In genomic region chr3L:5152354-5152806, dm6 we compare ENCODE assay signal across 3 fruit fly cellular contexts.
TF ChIP-seq lines count a peak whose summit lies in the region.

Gene Gen (minus strand): TSS chr3L:5152376.
Gene Srp54k (plus strand): TSS chr3L:5152678.

TF ChIP-seq in whole organism, adult, 20 proteins besides CTCF, POLR2A, EP300 and RAD21 (continued from another document):
- TF ChIP-seq Hr96 (GFP tag; optimal IDR thresholded peaks at IDR 0.05; lab: Kevin White, UChicago) (no peak), cnc (optimal IDR thresholded peaks at IDR 0.05; lab: Kevin White, UChicago) (no peak)

TF ChIP-seq in whole organism, embryonic, 481 proteins besides CTCF, POLR2A, EP300 and RAD21 (continued from another document and continues in another):
- no peak for TF ChIP-seq bbx (GFP tag; IDR thresholded peaks at IDR 0.05; lab: Robert Waterston, UW; ENCODE audit: partially characterized antibody)
- TF ChIP-seq aop (GFP tag; IDR thresholded peaks at IDR 0.05; lab: Robert Waterston, UW) = no peak
- no peak for TF ChIP-seq CG14014 (GFP tag; IDR thresholded peaks at IDR 0.05; lab: Robert Waterston, UW)
- peak; percentile 46 for TF ChIP-seq BEAF-32 (GFP tag; optimal IDR thresholded peaks at IDR 0.05; lab: Kevin White, UChicago)
- TF ChIP-seq CG14965 (GFP tag; optimal IDR thresholded peaks at IDR 0.05; lab: Kevin White, UChicago; ENCODE audit: borderline replicate concordance) = no peak
- TF ChIP-seq Atf6 (GFP tag; IDR thresholded peaks at IDR 0.05; lab: Robert Waterston, UW) = no peak
- peak; percentile 97 for TF ChIP-seq CG17385 (GFP tag; optimal IDR thresholded peaks at IDR 0.05; lab: Kevin White, UChicago)
- no peak for TF ChIP-seq h (optimal IDR thresholded peaks at IDR 0.05; lab: Kevin White, UChicago)
- no peak for TF ChIP-seq Spps (tag; optimal IDR thresholded peaks at IDR 0.05; lab: Kevin White, UChicago)
- peak; percentile 4 for TF ChIP-seq ERR (GFP tag; optimal IDR thresholded peaks at IDR 0.05; lab: Kevin White, UChicago)
- peak; percentile 23; the same call in 1 of the 2 replicates for TF ChIP-seq lmd (GFP tag; IDR thresholded peaks at IDR 0.05; lab: Robert Waterston, UW)
- no peak for TF ChIP-seq CG1832 (GFP tag; optimal IDR thresholded peaks at IDR 0.05; lab: Kevin White, UChicago)
- no peak for TF ChIP-seq hth (optimal IDR thresholded peaks at IDR 0.05; lab: Kevin White, UChicago)
- no peak for TF ChIP-seq Sox102F (GFP tag; optimal IDR thresholded peaks at IDR 0.05; lab: Kevin White, UChicago)
- TF ChIP-seq CG12104 (GFP tag; optimal IDR thresholded peaks at IDR 0.05; lab: Kevin White, UChicago) = no peak
- peak; percentile 65 for TF ChIP-seq Xrp1 (GFP tag; IDR thresholded peaks at IDR 0.05; lab: Robert Waterston, UW)
- no peak for TF ChIP-seq Hr39 (optimal IDR thresholded peaks at IDR 0.05; lab: Kevin White, UChicago)
- no peak for TF ChIP-seq slp2 (GFP tag; optimal IDR thresholded peaks at IDR 0.05; lab: Kevin White, UChicago)
- no peak for TF ChIP-seq GATAe (GFP tag; conservative IDR thresholded peaks at IDR 0.05; lab: Robert Waterston, UW)
- TF ChIP-seq CG13775 (GFP tag; optimal IDR thresholded peaks at IDR 0.05; lab: Kevin White, UChicago) = peak; percentile 49
- TF ChIP-seq CG11723 (GFP tag; optimal IDR thresholded peaks at IDR 0.05; lab: Kevin White, UChicago) = no peak
- peak; percentile 46 for TF ChIP-seq sd (tag; optimal IDR thresholded peaks at IDR 0.05; lab: Kevin White, UChicago)
- TF ChIP-seq CG6272 (GFP tag; IDR thresholded peaks at IDR 0.05; lab: Robert Waterston, UW) = peak; percentile 14; the same call in 1 of the 2 replicates
- no peak for TF ChIP-seq unpg (GFP tag; optimal IDR thresholded peaks at IDR 0.05; lab: Kevin White, UChicago)
- TF ChIP-seq CG12219 (GFP tag; optimal IDR thresholded peaks at IDR 0.05; lab: Kevin White, UChicago) = no peak
- no peak for TF ChIP-seq CG8290 (GFP tag; optimal IDR thresholded peaks at IDR 0.05; lab: Kevin White, UChicago)
- no peak for TF ChIP-seq CG8290 (tag; optimal IDR thresholded peaks at IDR 0.05; lab: Kevin White, UChicago)
- no peak for TF ChIP-seq CG11085 (GFP tag; IDR thresholded peaks at IDR 0.05; lab: Robert Waterston, UW)
- TF ChIP-seq CG13894 (tag; optimal IDR thresholded peaks at IDR 0.05; lab: Kevin White, UChicago) = no peak
- TF ChIP-seq ase (GFP tag; IDR thresholded peaks at IDR 0.05; lab: Robert Waterston, UW) = 0 out of 3 replicates have a peak, but pooled peaks have one; percentile 9
- TF ChIP-seq ash1 (GFP tag; optimal IDR thresholded peaks at IDR 0.05; lab: Kevin White, UChicago) = no peak
- no peak for TF ChIP-seq CG3407 (GFP tag; optimal IDR thresholded peaks at IDR 0.05; lab: Kevin White, UChicago)
- TF ChIP-seq sim (GFP tag; IDR thresholded peaks at IDR 0.05; lab: Robert Waterston, UW) = no peak
- TF ChIP-seq en (GFP tag; optimal IDR thresholded peaks at IDR 0.05; lab: Kevin White, UChicago) = no peak
- TF ChIP-seq sima (GFP tag; optimal IDR thresholded peaks at IDR 0.05; lab: Kevin White, UChicago) = no peak
- no peak for TF ChIP-seq CG7271 (tag; optimal IDR thresholded peaks at IDR 0.05; lab: Kevin White, UChicago)
- TF ChIP-seq CrebB (tag; optimal IDR thresholded peaks at IDR 0.05; lab: Kevin White, UChicago) = peak; percentile 15
- no peak for TF ChIP-seq so (GFP tag; IDR thresholded peaks at IDR 0.05; lab: Robert Waterston, UW)
- TF ChIP-seq Xbp1 (GFP tag; optimal IDR thresholded peaks at IDR 0.05; lab: Kevin White, UChicago) = peak; percentile 50
- no peak for TF ChIP-seq CG10209 (GFP tag; optimal IDR thresholded peaks at IDR 0.05; lab: Kevin White, UChicago)
- no peak for TF ChIP-seq CG4820 (GFP tag; optimal IDR thresholded peaks at IDR 0.05; lab: Kevin White, UChicago)
- TF ChIP-seq knrl (GFP tag; IDR thresholded peaks at IDR 0.05; lab: Robert Waterston, UW; ENCODE audit: partially characterized antibody) = peak; percentile 30; the same call in 1 of the 3 replicates
- TF ChIP-seq CG12071 (GFP tag; optimal IDR thresholded peaks at IDR 0.05; lab: Kevin White, UChicago) = no peak
- TF ChIP-seq CG17328 (GFP tag; IDR thresholded peaks at IDR 0.05; lab: Robert Waterston, UW) = no peak
- TF ChIP-seq CG8388 (GFP tag; optimal IDR thresholded peaks at IDR 0.05; lab: Kevin White, UChicago) = no peak
- TF ChIP-seq p53 (GFP tag; optimal IDR thresholded peaks at IDR 0.05; lab: Kevin White, UChicago) = no peak
- TF ChIP-seq Sin3A (optimal IDR thresholded peaks at IDR 0.05; lab: Kevin White, UChicago) = peak; percentile 88
- no peak for TF ChIP-seq Hmx (GFP tag; optimal IDR thresholded peaks at IDR 0.05; lab: Kevin White, UChicago)
- no peak for TF ChIP-seq CG7745 (tag; optimal IDR thresholded peaks at IDR 0.05; lab: Kevin White, UChicago)
- TF ChIP-seq sens (GFP tag; lab: Kevin White, UChicago) = peak; percentile 84
- no peak for TF ChIP-seq corto (GFP tag; optimal IDR thresholded peaks at IDR 0.05; lab: Kevin White, UChicago)
- TF ChIP-seq Doc2 (GFP tag; IDR thresholded peaks at IDR 0.05; lab: Robert Waterston, UW) = no peak
- peak; percentile 85 for TF ChIP-seq hkb (optimal IDR thresholded peaks at IDR 0.05; lab: Kevin White, UChicago)
- TF ChIP-seq hkb (GFP tag; IDR thresholded peaks at IDR 0.05; lab: Robert Waterston, UW) = no peak
- no peak for TF ChIP-seq CG12236 (GFP tag; optimal IDR thresholded peaks at IDR 0.05; lab: Kevin White, UChicago)
- TF ChIP-seq CG4617 (GFP tag; optimal IDR thresholded peaks at IDR 0.05; lab: Kevin White, UChicago; ENCODE audit: borderline replicate concordance) = peak; percentile 42
- no peak for TF ChIP-seq Side (GFP tag; optimal IDR thresholded peaks at IDR 0.05; lab: Kevin White, UChicago)
- TF ChIP-seq caup (GFP tag; optimal IDR thresholded peaks at IDR 0.05; lab: Kevin White, UChicago; ENCODE audit: severe bottlenecking) = peak; percentile 13
- no peak for TF ChIP-seq CG31441 (GFP tag; IDR thresholded peaks at IDR 0.05; lab: Robert Waterston, UW)
- peak; percentile 3 for TF ChIP-seq CG18011 (GFP tag; optimal IDR thresholded peaks at IDR 0.05; lab: Kevin White, UChicago)
- no peak for TF ChIP-seq run (tag; optimal IDR thresholded peaks at IDR 0.05; lab: Kevin White, UChicago)
- no peak for TF ChIP-seq CG15696 (tag; optimal IDR thresholded peaks at IDR 0.05; lab: Kevin White, UChicago)
- peak; percentile 3 for TF ChIP-seq Lhr (GFP tag; optimal IDR thresholded peaks at IDR 0.05; lab: Kevin White, UChicago)
- no peak for TF ChIP-seq CG6254 (GFP tag; optimal IDR thresholded peaks at IDR 0.05; lab: Kevin White, UChicago)
- peak; percentile 55 for TF ChIP-seq Hsf (GFP tag; optimal IDR thresholded peaks at IDR 0.05; lab: Kevin White, UChicago)
- TF ChIP-seq org-1 (GFP tag; optimal IDR thresholded peaks at IDR 0.05; lab: Kevin White, UChicago) = no peak
- no peak for TF ChIP-seq Tbp (GFP tag; optimal IDR thresholded peaks at IDR 0.05; lab: Kevin White, UChicago)

TF ChIP-seq in whole organism, prepupa, 60 proteins besides CTCF, POLR2A, EP300 and RAD21 (continued from another document):
- no peak for TF ChIP-seq CG9139 (GFP tag; optimal IDR thresholded peaks at IDR 0.05; lab: Kevin White, UChicago)
- no peak for TF ChIP-seq dsx (GFP tag; optimal IDR thresholded peaks at IDR 0.05; lab: Kevin White, UChicago; ENCODE audit: poor library complexity, severe bottlenecking)
- no peak for TF ChIP-seq CG7368 (GFP tag; optimal IDR thresholded peaks at IDR 0.05; lab: Kevin White, UChicago)
- peak; percentile 100 for TF ChIP-seq achi (GFP tag; optimal IDR thresholded peaks at IDR 0.05; lab: Kevin White, UChicago)
- peak; percentile 41 for TF ChIP-seq CG31627 (GFP tag; optimal IDR thresholded peaks at IDR 0.05; lab: Kevin White, UChicago)
- peak; percentile 54 for TF ChIP-seq esn (GFP tag; optimal IDR thresholded peaks at IDR 0.05; lab: Kevin White, UChicago)
- TF ChIP-seq CG6854 (GFP tag; optimal IDR thresholded peaks at IDR 0.05; lab: Kevin White, UChicago) = peak; percentile 9
- TF ChIP-seq Eip93F (GFP tag; optimal IDR thresholded peaks at IDR 0.05; lab: Kevin White, UChicago) = no peak
- TF ChIP-seq Eip78C (GFP tag; lab: Kevin White, UChicago) = no peak
- TF ChIP-seq CG3919 (GFP tag; optimal IDR thresholded peaks at IDR 0.05; lab: Kevin White, UChicago) = no peak
- TF ChIP-seq CG6792 (GFP tag; optimal IDR thresholded peaks at IDR 0.05; lab: Kevin White, UChicago) = no peak
- TF ChIP-seq CG1621 (tag; optimal IDR thresholded peaks at IDR 0.05; lab: Kevin White, UChicago) = no peak
- TF ChIP-seq Hr38 (GFP tag; optimal IDR thresholded peaks at IDR 0.05; lab: Kevin White, UChicago) = no peak
- TF ChIP-seq Ets21C (GFP tag; optimal IDR thresholded peaks at IDR 0.05; lab: Kevin White, UChicago) = no peak
- TF ChIP-seq salr (GFP tag; optimal IDR thresholded peaks at IDR 0.05; lab: Kevin White, UChicago) = no peak
- no peak for TF ChIP-seq CG10631 (GFP tag; optimal IDR thresholded peaks at IDR 0.05; lab: Kevin White, UChicago)
- no peak for TF ChIP-seq Met (GFP tag; optimal IDR thresholded peaks at IDR 0.05; lab: Kevin White, UChicago)
- no peak for TF ChIP-seq Blimp-1 (GFP tag; optimal IDR thresholded peaks at IDR 0.05; lab: Kevin White, UChicago)
- TF ChIP-seq lz (GFP tag; optimal IDR thresholded peaks at IDR 0.05; lab: Kevin White, UChicago) = peak; percentile 58
- TF ChIP-seq Sox102F (GFP tag; optimal IDR thresholded peaks at IDR 0.05; lab: Kevin White, UChicago) = no peak
- no peak for TF ChIP-seq spab (GFP tag; optimal IDR thresholded peaks at IDR 0.05; lab: Kevin White, UChicago)
